Fruit fly (Drosophila melanogaster) whole organism, embryonic: ENCODE measurements around the gene CG1640.

ENCODE experiments used
- Atf-2 ChIP-seq: fragments of 200-800 bp; sonication (Bioruptor generic); optimal IDR thresholded peaks from 2 replicates; lab custom pipeline; 2016; ENCODE audit warnings: missing biosample characterization, missing genetic modification characterization
- Blimp-1 ChIP-seq: fragments of 200-800 bp; sonication (Bioruptor generic); optimal IDR thresholded peaks from 3 replicates; lab custom pipeline; 2018; ENCODE audit warnings: missing biosample characterization, missing genetic modification characterization, mild to moderate bottlenecking, moderate library complexity, missing genetic modification reagents
- CG14667 ChIP-seq: fragments of 200-800 bp; sonication (Bioruptor generic); IDR thresholded peaks from 2 replicates; pipeline ENCODE4 v1.3.6; 2022; ENCODE audit warnings: missing biosample characterization, missing genetic modification characterization
- CG14710 ChIP-seq: fragments of 200-800 bp; sonication (Bioruptor generic); optimal IDR thresholded peaks from 3 replicates; lab custom pipeline; 2019; ENCODE audit warnings: missing biosample characterization, mild to moderate bottlenecking, missing genetic modification characterization, moderate library complexity
- CG14965 ChIP-seq: fragments of 200-800 bp; sonication (Bioruptor generic); optimal IDR thresholded peaks from 2 replicates; lab custom pipeline; 2016; ENCODE audit warnings: missing biosample characterization, missing genetic modification characterization, borderline replicate concordance
- CG15696 ChIP-seq: fragments of 200-800 bp; sonication (Bioruptor generic); optimal IDR thresholded peaks from 2 replicates; lab custom pipeline; 2019; ENCODE audit warnings: missing biosample characterization, mild to moderate bottlenecking, missing genetic modification characterization, moderate library complexity
- CG16813 ChIP-seq: fragments of 200-800 bp; sonication (Bioruptor generic); IDR thresholded peaks from 3 replicates; pipeline ENCODE4 v1.3.6; 2022; ENCODE audit warnings: missing biosample characterization, missing genetic modification characterization; ENCODE audit not compliant: partially characterized antibody
- CG17568 ChIP-seq: fragments of 200-800 bp; sonication (Bioruptor generic); optimal IDR thresholded peaks from 2 replicates; lab custom pipeline; 2018; ENCODE audit warnings: missing biosample characterization, mild to moderate bottlenecking, missing genetic modification characterization, moderate library complexity
- CG17912 ChIP-seq: fragments of 200-800 bp; sonication (Bioruptor generic); optimal IDR thresholded peaks from 2 replicates; lab custom pipeline; 2018; ENCODE audit warnings: missing biosample characterization, mild to moderate bottlenecking, missing genetic modification characterization
- CG1792 ChIP-seq: fragments of 200-800 bp; sonication (Bioruptor generic); optimal IDR thresholded peaks from 2 replicates; lab custom pipeline; 2016; ENCODE audit warnings: missing biosample characterization, missing genetic modification characterization
- CG2116 ChIP-seq: fragments of 200-800 bp; sonication (Bioruptor generic); optimal IDR thresholded peaks from 3 replicates; lab custom pipeline; 2018; ENCODE audit warnings: missing biosample characterization, mild to moderate bottlenecking, missing genetic modification characterization
- CG2199 ChIP-seq: fragments of 200-800 bp; sonication (Bioruptor generic); IDR thresholded peaks from 3 replicates; pipeline ENCODE4 v1.3.6; 2022; ENCODE audit warnings: missing biosample characterization, missing genetic modification characterization
- CG3407 ChIP-seq: fragments of 200-800 bp; sonication (Bioruptor generic); optimal IDR thresholded peaks from 2 replicates; lab custom pipeline; 2018; ENCODE audit warnings: missing biosample characterization, mild to moderate bottlenecking, missing genetic modification characterization
- CG3847 ChIP-seq: fragments of 200-800 bp; sonication (Bioruptor generic); IDR thresholded peaks from 2 replicates; pipeline ENCODE4 v1.3.6; 2022; ENCODE audit warnings: missing biosample characterization, missing genetic modification characterization
- CG3995 ChIP-seq: fragments of 200-800 bp; sonication (Bioruptor generic); optimal IDR thresholded peaks from 3 replicates; lab custom pipeline; 2016; ENCODE audit warnings: missing biosample characterization, missing genetic modification characterization
- CG42726 ChIP-seq: fragments of 200-800 bp; sonication (Bioruptor generic); IDR thresholded peaks from 2 replicates; pipeline ENCODE4 v1.3.6; 2022; ENCODE audit warnings: missing biosample characterization, missing genetic modification characterization; ENCODE audit not compliant: partially characterized antibody
- CG6254 ChIP-seq: fragments of 200-800 bp; sonication (Bioruptor generic); optimal IDR thresholded peaks from 3 replicates; lab custom pipeline; 2017; ENCODE audit warnings: mild to moderate bottlenecking, missing biosample characterization, missing genetic modification reagents, missing genetic modification characterization
- CG7271 ChIP-seq: fragments of 200-800 bp; sonication (Bioruptor generic); optimal IDR thresholded peaks from 2 replicates; lab custom pipeline; 2018; ENCODE audit warnings: missing biosample characterization, mild to moderate bottlenecking, missing genetic modification characterization, moderate library complexity
- CG9932 ChIP-seq: fragments of 200-800 bp; sonication (Bioruptor generic); IDR thresholded peaks from 2 replicates; pipeline ENCODE4 v1.3.6; 2022; ENCODE audit warnings: missing biosample characterization, missing genetic modification characterization
- Chrac-16 ChIP-seq: fragments of 200-800 bp; sonication (Bioruptor generic); optimal IDR thresholded peaks from 3 replicates; lab custom pipeline; 2016; ENCODE audit warnings: missing biosample characterization, missing genetic modification characterization
- Dp ChIP-seq: fragments of 200-800 bp; sonication (Bioruptor generic); optimal IDR thresholded peaks from 2 replicates; lab custom pipeline; 2018; ENCODE audit warnings: missing biosample characterization, mild to moderate bottlenecking, missing genetic modification characterization, moderate library complexity
- Drgx ChIP-seq: fragments of 200-800 bp; sonication (Bioruptor generic); IDR thresholded peaks from 2 replicates; pipeline ENCODE4 v1.3.6; 2022; ENCODE audit warnings: missing biosample characterization, missing genetic modification characterization
- H15 ChIP-seq: fragments of 200-800 bp; sonication (Bioruptor generic); IDR thresholded peaks from 3 replicates; pipeline ENCODE4 v1.3.6; 2022; ENCODE audit warnings: missing biosample characterization, missing genetic modification characterization
- Hey ChIP-seq: fragments of 200-800 bp; sonication (Bioruptor generic); optimal IDR thresholded peaks from 3 replicates; lab custom pipeline; 2018; ENCODE audit warnings: missing biosample characterization, mild to moderate bottlenecking, missing genetic modification characterization
- HmgZ ChIP-seq: fragments of 200-800 bp; sonication (Bioruptor generic); optimal IDR thresholded peaks from 2 replicates; lab custom pipeline; 2018; ENCODE audit warnings: missing biosample characterization, mild to moderate bottlenecking, missing genetic modification characterization
- Hr3 ChIP-seq: fragments of 200-800 bp; sonication (Bioruptor generic); optimal IDR thresholded peaks from 3 replicates; lab custom pipeline; 2016; ENCODE audit warnings: missing biosample characterization, missing genetic modification characterization
- Hsf ChIP-seq: fragments of 200-800 bp; sonication (Bioruptor generic); optimal IDR thresholded peaks from 3 replicates; lab custom pipeline; 2016; ENCODE audit warnings: missing biosample characterization, missing genetic modification characterization
- NFAT ChIP-seq: fragments of 200-800 bp; sonication (Bioruptor generic); IDR thresholded peaks from 2 replicates; pipeline ENCODE4 v1.3.6; 2022; ENCODE audit warnings: missing biosample characterization, missing genetic modification characterization
- NK7.1 ChIP-seq: fragments of 200-800 bp; sonication (Bioruptor generic); optimal IDR thresholded peaks from 3 replicates; lab custom pipeline; 2016; ENCODE audit warnings: missing biosample characterization, missing genetic modification characterization
- Opbp ChIP-seq: fragments of 200-800 bp; sonication (Bioruptor generic); IDR thresholded peaks from 3 replicates; pipeline ENCODE4 v1.3.6; 2022; ENCODE audit warnings: missing biosample characterization, missing genetic modification characterization; ENCODE audit not compliant: partially characterized antibody
- Poxn ChIP-seq: fragments of 200-800 bp; sonication (Bioruptor generic); IDR thresholded peaks from 2 replicates; pipeline ENCODE4 v1.3.6; 2022; ENCODE audit warnings: missing biosample characterization, missing genetic modification characterization
- abd-A ChIP-seq: fragments of 200-800 bp; sonication (Bioruptor generic); optimal IDR thresholded peaks from 3 replicates; lab custom pipeline; 2019; ENCODE audit warnings: missing biosample characterization, mild to moderate bottlenecking, missing genetic modification characterization, moderate library complexity
- ato ChIP-seq: fragments of 200-800 bp; sonication (Bioruptor generic); IDR thresholded peaks from 2 replicates; pipeline ENCODE4 v1.3.6; 2022; ENCODE audit warnings: missing biosample characterization, missing genetic modification characterization; ENCODE audit not compliant: partially characterized antibody
- cas ChIP-seq: fragments of 200-800 bp; sonication (Bioruptor generic); IDR thresholded peaks from 2 replicates; pipeline ENCODE4 v1.3.6; 2022; ENCODE audit warnings: missing biosample characterization, missing genetic modification characterization
- cato ChIP-seq: fragments of 200-800 bp; sonication (Bioruptor generic); optimal IDR thresholded peaks from 2 replicates; lab custom pipeline; 2016; ENCODE audit warnings: missing biosample characterization, missing genetic modification characterization, borderline replicate concordance
- chinmo ChIP-seq: fragments of 200-800 bp; sonication (Bioruptor generic); IDR thresholded peaks from 4 replicates; pipeline ENCODE4 v1.3.6; 2022; ENCODE audit warnings: missing biosample characterization, missing genetic modification characterization; ENCODE audit not compliant: partially characterized antibody
- dmrt99B ChIP-seq: fragments of 200-800 bp; sonication (Bioruptor generic); optimal IDR thresholded peaks from 2 replicates; lab custom pipeline; 2018; ENCODE audit warnings: missing biosample characterization, mild to moderate bottlenecking, missing genetic modification characterization, moderate library complexity
- gfzf ChIP-seq: fragments of 200-800 bp; sonication (Bioruptor generic); optimal IDR thresholded peaks from 2 replicates; lab custom pipeline; 2016; ENCODE audit warnings: missing biosample characterization, mild to moderate bottlenecking, missing genetic modification characterization, moderate library complexity
- hkb ChIP-seq, 2 experiments: fragments of 200-800 bp in 1 of 2; fragments of >200 bp in 1 of 2; sonication (Bioruptor generic) in 1 of 2; IDR thresholded peaks in 1 of 2; optimal IDR thresholded peaks in 1 of 2; 2 replicates each; pipeline versions ENCODE4 v1.3.6 to Lab custom; 2017 to 2022; ENCODE audit warnings: missing biosample characterization in 1 of 2, missing genetic modification characterization in 1 of 2
- insv ChIP-seq, 2 experiments: fragments of 200-800 bp; sonication (Bioruptor generic); optimal IDR thresholded peaks; 3 replicates each; lab custom pipeline; 2016 to 2018; ENCODE audit warnings: missing biosample characterization in 2 of 2, missing genetic modification characterization in 2 of 2
- luna ChIP-seq: fragments of 200-800 bp; sonication (Bioruptor generic); optimal IDR thresholded peaks from 2 replicates; lab custom pipeline; 2016; ENCODE audit warnings: missing biosample characterization, missing genetic modification characterization
- mld ChIP-seq: fragments of 200-800 bp; sonication (Bioruptor generic); IDR thresholded peaks from 3 replicates; pipeline ENCODE4 v1.3.6; 2022; ENCODE audit warnings: missing biosample characterization, missing genetic modification characterization; ENCODE audit not compliant: partially characterized antibody
- nerfin-2 ChIP-seq: fragments of 200-800 bp; sonication (Bioruptor generic); IDR thresholded peaks from 2 replicates; pipeline ENCODE4 v1.3.6; 2022; ENCODE audit warnings: missing biosample characterization, missing genetic modification characterization; ENCODE audit not compliant: partially characterized antibody
- pho ChIP-seq: fragments of 200-800 bp; sonication (Bioruptor generic); optimal IDR thresholded peaks from 2 replicates; lab custom pipeline; 2016; ENCODE audit warnings: missing biosample characterization, missing genetic modification characterization
- prd ChIP-seq, 3 experiments: fragments of >200 bp in 2 of 3; fragments of 200-800 bp in 1 of 3; sonication (Bioruptor generic) in 1 of 3; optimal IDR thresholded peaks in 2 of 3; IDR thresholded peaks in 1 of 3; 2 replicates in 2 of 3; 3 replicates in 1 of 3; pipeline versions ENCODE4 v1.3.6 to Lab custom; 2017 to 2022; ENCODE audit warnings: missing biosample characterization in 1 of 3, missing genetic modification characterization in 1 of 3
- pzg ChIP-seq: fragments of 200-800 bp; sonication (Bioruptor generic); optimal IDR thresholded peaks from 3 replicates; lab custom pipeline; 2018; ENCODE audit warnings: missing biosample characterization, mild to moderate bottlenecking, missing genetic modification characterization, moderate library complexity
- stwl ChIP-seq: fragments of 200-800 bp; sonication (Bioruptor generic); optimal IDR thresholded peaks from 3 replicates; lab custom pipeline; 2018; ENCODE audit warnings: missing biosample characterization, mild to moderate bottlenecking, missing genetic modification characterization, moderate library complexity
- trem ChIP-seq: fragments of 200-800 bp; optimal IDR thresholded peaks from 3 replicates; lab custom pipeline; 2019; ENCODE audit warnings: missing biosample characterization, mild to moderate bottlenecking, missing genetic modification characterization, moderate library complexity
- unpg ChIP-seq: fragments of 200-800 bp; sonication (Bioruptor generic); optimal IDR thresholded peaks from 3 replicates; lab custom pipeline; 2018; ENCODE audit warnings: missing biosample characterization, mild to moderate bottlenecking, missing genetic modification characterization, moderate library complexity

Gene CG1640

DNA sequence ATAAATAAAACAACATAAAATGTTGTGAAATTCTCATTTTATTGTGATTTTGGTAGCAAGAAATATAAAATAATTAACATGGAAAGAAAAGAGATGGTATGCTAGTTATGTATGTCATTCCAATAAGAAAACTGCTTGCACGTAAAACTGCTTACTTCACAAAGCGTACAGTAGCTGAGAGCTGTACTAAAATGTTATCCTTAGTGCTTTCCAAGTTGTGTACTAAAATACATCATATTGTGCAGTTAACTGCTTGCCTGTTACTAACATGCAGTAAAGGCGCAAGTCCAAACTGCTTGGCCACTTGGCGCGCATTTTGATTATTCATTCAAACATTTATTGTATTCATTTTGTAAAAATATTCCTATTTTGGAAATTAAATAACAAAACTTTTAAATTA lies 50.7 kb downstream of the CG1640 start (continued):
- TF ChIP-seq dmrt99B (no peak), Opbp (GFP tag; lab: Robert Waterston, UW) (peak; percentile 31; the same call in 1 of the 3 replicates), CG16813 (GFP tag; lab: Robert Waterston, UW) (no peak), CG14710 (tag; lab: Kevin White, UChicago) (peak; percentile 24), Hr3 (GFP tag; lab: Kevin White, UChicago) (peak; percentile 19), unpg (no peak), chinmo (GFP tag; lab: Robert Waterston, UW) (0 out of 4 replicates have a peak, but pooled peaks have one; percentile 39), nerfin-2 (GFP tag; lab: Robert Waterston, UW) (no peak), Hsf (GFP tag; lab: Kevin White, UChicago) (no peak), Dp (peak; percentile 90), CG3407 (GFP tag; lab: Kevin White, UChicago) (no peak), stwl (tag; lab: Kevin White, UChicago) (peak; percentile 84), Drgx (GFP tag; lab: Robert Waterston, UW) (no peak), Chrac-16 (GFP tag; lab: Kevin White, UChicago) (no peak), CG42726 (peak; percentile 32; the same call in 1 of the 2 replicates), ato (GFP tag; lab: Robert Waterston, UW) (no peak), CG1792 (GFP tag; lab: Kevin White, UChicago) (no peak), CG2199 (GFP tag; lab: Robert Waterston, UW) (no peak), CG17568 (GFP tag; lab: Kevin White, UChicago) (no peak), prd (optimal IDR thresholded peaks at IDR 0.05; lab: Kevin White, UChicago) (no peak), prd (GFP tag; IDR thresholded peaks at IDR 0.05; lab: Robert Waterston, UW) (no peak), CG3995 (no peak), CG14965 (GFP tag; lab: Kevin White, UChicago) (no peak), HmgZ (peak; percentile 21), Blimp-1 (GFP tag; lab: Kevin White, UChicago) (no peak), pzg (GFP tag; lab: Kevin White, UChicago) (peak; percentile 29), pho (no peak), cas (GFP tag; lab: Robert Waterston, UW) (no peak), Poxn (GFP tag; lab: Robert Waterston, UW) (no peak), trem (tag; lab: Kevin White, UChicago) (peak; percentile 30), NK7.1 (GFP tag; lab: Kevin White, UChicago) (no peak), CG17912 (GFP tag; lab: Kevin White, UChicago) (no peak), abd-A (tag; lab: Kevin White, UChicago) (no peak), CG9932 (GFP tag; lab: Robert Waterston, UW) (no peak), CG7271 (tag; lab: Kevin White, UChicago) (no peak), CG6254 (GFP tag; lab: Kevin White, UChicago) (no peak), insv (GFP tag; optimal IDR thresholded peaks at IDR 0.05; lab: Kevin White, UChicago) (peak; percentile 92 to 98), cato (GFP tag; lab: Kevin White, UChicago) (no peak), CG2116 (GFP tag; lab: Kevin White, UChicago) (no peak), CG14667 (GFP tag; lab: Robert Waterston, UW) (no peak), CG3847 (no peak), Hey (tag; lab: Kevin White, UChicago) (no peak), NFAT (GFP tag; lab: Robert Waterston, UW) (no peak), gfzf (GFP tag; lab: Kevin White, UChicago) (peak; percentile 13), luna (GFP tag; lab: Kevin White, UChicago) (no peak), hkb (optimal IDR thresholded peaks at IDR 0.05; lab: Kevin White, UChicago) (no peak), hkb (GFP tag; IDR thresholded peaks at IDR 0.05; lab: Robert Waterston, UW) (no peak), CG15696 (no peak), mld (GFP tag; lab: Robert Waterston, UW) (no peak), Atf-2 (GFP tag; lab: Kevin White, UChicago) (no peak), H15 (GFP tag; lab: Robert Waterston, UW) (no peak)
